Worm (Caenorhabditis elegans): ENCODE results near the gene K01F9.2.
A peak's percentile ranks its signal among the peaks of the same experiment; 100 is the strongest.

The K01F9.2 gene

ce11 chrIII:8873990-8874668, 2.8 kb downstream of the K01F9.2 start (continued):
- no peak for TF ChIP-seq Y56A3A.18 (GFP tag; IDR thresholded peaks at IDR 0.05)
- peak; percentile 94 for TF ChIP-seq zfh-2 (GFP tag; conservative IDR thresholded peaks at IDR 0.05)
- no peak for TF ChIP-seq bed-1 (GFP tag; IDR thresholded peaks at IDR 0.05)
- peak in 1 of 3 experiments; percentile 56 for TF ChIP-seq lin-35 (GFP tag; optimal IDR thresholded peaks at IDR 0.05)
- no peak for TF ChIP-seq dpff-1 (tag; optimal IDR thresholded peaks at IDR 0.05)
- TF ChIP-seq rec-8 (tag; optimal IDR thresholded peaks at IDR 0.05), result no peak
- peak; percentile 61; the same call in 1 of the 2 replicates for TF ChIP-seq dox-1 (GFP tag; IDR thresholded peaks at IDR 0.05)
- no peak for TF ChIP-seq cebp-1 (GFP tag; IDR thresholded peaks at IDR 0.05)
- TF ChIP-seq cebp-1 (tag; optimal IDR thresholded peaks at IDR 0.05), result peak; percentile 71

DNA sequence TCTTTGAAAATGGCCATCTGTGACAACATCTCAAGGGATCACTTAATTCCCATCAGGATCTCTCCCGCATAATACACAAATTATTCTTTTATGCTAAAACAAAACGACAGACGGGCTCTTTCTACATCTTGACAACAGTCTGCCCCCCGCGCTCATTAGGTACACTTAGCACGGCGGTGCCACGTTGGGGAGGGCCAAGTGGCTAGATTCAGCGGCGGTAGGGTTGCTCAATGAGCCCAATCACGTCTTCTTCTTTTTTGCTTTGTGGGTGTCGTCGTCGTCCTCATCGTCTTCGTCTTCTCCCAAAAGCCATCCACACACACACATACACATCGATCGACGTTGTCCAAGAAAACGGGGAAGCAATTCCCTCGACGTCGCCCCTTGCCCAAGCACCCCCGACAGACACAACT, 3.9 kb downstream of the K01F9.2 start:
- no peak for TF ChIP-seq Y56A3A.18 (GFP tag; IDR thresholded peaks at IDR 0.05)
- TF ChIP-seq F52B5.7 (tag; optimal IDR thresholded peaks at IDR 0.05), result peak; percentile 25
- TF ChIP-seq F37B4.10 (GFP tag; IDR thresholded peaks at IDR 0.05), result no peak
- TF ChIP-seq lin-40 (tag; optimal IDR thresholded peaks at IDR 0.05), result no peak
- peak; percentile 1 for TF ChIP-seq K12H6.12 (tag; optimal IDR thresholded peaks at IDR 0.05)
- peak; percentile 79 for TF ChIP-seq zfh-2 (GFP tag; conservative IDR thresholded peaks at IDR 0.05)
- TF ChIP-seq dox-1 (GFP tag; IDR thresholded peaks at IDR 0.05), result peak; percentile 18; the same call in 1 of the 2 replicates
- no peak for TF ChIP-seq ceh-79 (tag; optimal IDR thresholded peaks at IDR 0.05)

- no peak for TF ChIP-seq tlf-1 (GFP tag; optimal IDR thresholded peaks at IDR 0.05)
- TF ChIP-seq ceh-100 (GFP tag; IDR thresholded peaks at IDR 0.05), result no peak
- TF ChIP-seq F49E8.2 (tag; optimal IDR thresholded peaks at IDR 0.05; ENCODE audit: insufficient read depth), result no peak
- no peak for TF ChIP-seq ztf-18 (tag; optimal IDR thresholded peaks at IDR 0.05)
- TF ChIP-seq zfh-2 (GFP tag; conservative IDR thresholded peaks at IDR 0.05), result no peak
- TF ChIP-seq snpc-1.1 (tag; optimal IDR thresholded peaks at IDR 0.05; ENCODE audit: insufficient read depth), result no peak
- no peak for TF ChIP-seq lsy-27 (tag; optimal IDR thresholded peaks at IDR 0.05; ENCODE audit: borderline replicate concordance, insufficient read depth)
Measured at ce11 chrIII:8869663-8870062, 7.3 kb downstream of the K01F9.2 start.

- TF ChIP-seq F52B5.7 (tag; optimal IDR thresholded peaks at IDR 0.05), result no peak
- TF ChIP-seq hmg-1.2 (GFP tag; IDR thresholded peaks at IDR 0.05), result no peak
- TF ChIP-seq ztf-25 (GFP tag; IDR thresholded peaks at IDR 0.05), result no peak
- TF ChIP-seq him-1 (tag; optimal IDR thresholded peaks at IDR 0.05), result no peak
- TF ChIP-seq ceh-58 (GFP tag; IDR thresholded peaks at IDR 0.05), result no peak
- TF ChIP-seq pbrm-1 (GFP tag; IDR thresholded peaks at IDR 0.05), result no peak
- TF ChIP-seq nhr-80 (tag; optimal IDR thresholded peaks at IDR 0.05), result peak; percentile 90
- no peak for TF ChIP-seq xnd-1 (tag; optimal IDR thresholded peaks at IDR 0.05)
- TF ChIP-seq lag-1 (GFP tag; IDR thresholded peaks at IDR 0.05), result no peak
- no peak for TF ChIP-seq Y79H2A.3 (GFP tag; conservative IDR thresholded peaks at IDR 0.05)
- no peak for TF ChIP-seq ccch-3 (GFP tag; optimal IDR thresholded peaks at IDR 0.05)
- no peak for TF ChIP-seq snpc-1.1 (tag; optimal IDR thresholded peaks at IDR 0.05; ENCODE audit: insufficient read depth)
- TF ChIP-seq atf-7 (tag; optimal IDR thresholded peaks at IDR 0.05), result no peak
- TF ChIP-seq ceh-27 (GFP tag; optimal IDR thresholded peaks at IDR 0.05), result no peak
- TF ChIP-seq F57C9.4 (tag; optimal IDR thresholded peaks at IDR 0.05), result no peak
- TF ChIP-seq rpc-1 (optimal IDR thresholded peaks at IDR 0.05), result no peak
- no peak for TF ChIP-seq rpc-1 (tag; optimal IDR thresholded peaks at IDR 0.05)
- no peak for TF ChIP-seq K12H6.12 (tag; optimal IDR thresholded peaks at IDR 0.05)
- no peak for TF ChIP-seq ceh-79 (tag; optimal IDR thresholded peaks at IDR 0.05)
- no peak for TF ChIP-seq hsf-1 (GFP tag; IDR thresholded peaks at IDR 0.05)
- TF ChIP-seq unc-62 (GFP tag; optimal IDR thresholded peaks at IDR 0.05), result peak; percentile 31
- TF ChIP-seq aptf-2 (GFP tag; conservative IDR thresholded peaks at IDR 0.05), result 0 out of 2 replicates have a peak, but pooled peaks have one; percentile 46
- TF ChIP-seq sptf-2 (GFP tag; optimal IDR thresholded peaks at IDR 0.05), result no peak
- TF ChIP-seq chd-7 (tag; optimal IDR thresholded peaks at IDR 0.05), result no peak
- TF ChIP-seq ztf-28 (GFP tag; IDR thresholded peaks at IDR 0.05), result no peak
Measured at ce11 chrIII:8867922-8868655, 8.8 kb downstream of the K01F9.2 start.

Data from whole organism, young adult.